Fruit fly (Drosophila melanogaster) whole organism, embryonic: ENCODE measurements around the gene CG4730.
A peak's percentile ranks its signal among the peaks of the same experiment; 100 is the strongest.

Source experiments
- Adf1 ChIP-seq: fragments of 200-800 bp; sonication (Bioruptor generic); IDR thresholded peaks from 2 replicates; pipeline ENCODE4 v1.3.6; 2022; ENCODE audit warnings: missing biosample characterization, missing genetic modification characterization
- Antp ChIP-seq: fragments of 200-800 bp; sonication (Bioruptor generic); optimal IDR thresholded peaks from 3 replicates; lab custom pipeline; 2016; ENCODE audit warnings: missing biosample characterization, missing genetic modification characterization
- Bdp1 ChIP-seq: fragments of 200-800 bp; sonication (Bioruptor generic); optimal IDR thresholded peaks from 3 replicates; lab custom pipeline; 2016; ENCODE audit warnings: missing biosample characterization, missing genetic modification characterization
- Bteb2 ChIP-seq: fragments of 200-800 bp; sonication (Bioruptor generic); optimal IDR thresholded peaks from 2 replicates; lab custom pipeline; 2016; ENCODE audit warnings: missing biosample characterization, missing genetic modification characterization
- CG10366 ChIP-seq: fragments of 200-800 bp; sonication (Bioruptor generic); IDR thresholded peaks from 2 replicates; pipeline ENCODE4 v1.3.6; 2022; ENCODE audit warnings: missing biosample characterization, missing genetic modification characterization
- CG10565 ChIP-seq: fragments of 200-800 bp; sonication (Bioruptor generic); optimal IDR thresholded peaks from 3 replicates; lab custom pipeline; 2016; ENCODE audit warnings: missing biosample characterization, mild to moderate bottlenecking, missing genetic modification characterization
- CG12155 ChIP-seq: fragments of 200-800 bp; sonication (Bioruptor generic); optimal IDR thresholded peaks from 3 replicates; lab custom pipeline; 2016; ENCODE audit warnings: missing biosample characterization, missing genetic modification characterization
- CG12219 ChIP-seq: fragments of 200-800 bp; sonication (Bioruptor generic); optimal IDR thresholded peaks from 3 replicates; lab custom pipeline; 2018; ENCODE audit warnings: missing biosample characterization, mild to moderate bottlenecking, missing genetic modification characterization
- CG12659 ChIP-seq: fragments of 200-800 bp; sonication (Bioruptor generic); optimal IDR thresholded peaks from 3 replicates; lab custom pipeline; 2017; ENCODE audit warnings: mild to moderate bottlenecking, missing biosample characterization, missing genetic modification reagents, missing genetic modification characterization
- CG13123 ChIP-seq: fragments of 200-800 bp; sonication (Bioruptor generic); optimal IDR thresholded peaks from 2 replicates; lab custom pipeline; 2016; ENCODE audit warnings: missing biosample characterization, missing genetic modification characterization
- CG13287 ChIP-seq: fragments of 200-800 bp; sonication (Bioruptor generic); IDR thresholded peaks from 2 replicates; pipeline ENCODE4 v1.3.6; 2022; ENCODE audit warnings: missing biosample characterization, missing genetic modification characterization; ENCODE audit not compliant: partially characterized antibody
- CG14014 ChIP-seq: fragments of 200-800 bp; sonication (Bioruptor generic); IDR thresholded peaks from 2 replicates; pipeline ENCODE4 v1.3.6; 2022; ENCODE audit warnings: missing biosample characterization, missing genetic modification characterization
- CG14050 ChIP-seq: fragments of 200-800 bp; sonication (Bioruptor generic); IDR thresholded peaks from 3 replicates; pipeline ENCODE4 v1.3.6; 2022; ENCODE audit warnings: missing biosample characterization, missing genetic modification characterization
- CG16779 ChIP-seq: fragments of 200-800 bp; sonication (Bioruptor generic); IDR thresholded peaks from 2 replicates; pipeline ENCODE4 v1.3.6; 2022; ENCODE audit warnings: missing biosample characterization, missing genetic modification characterization
- CG17328 ChIP-seq: fragments of 200-800 bp; sonication (Bioruptor generic); IDR thresholded peaks from 2 replicates; pipeline ENCODE4 v1.3.6; 2022; ENCODE audit warnings: missing biosample characterization, missing genetic modification characterization
- CG17385 ChIP-seq: fragments of 200-800 bp; sonication (Bioruptor generic); optimal IDR thresholded peaks from 3 replicates; lab custom pipeline; 2018; ENCODE audit warnings: missing biosample characterization, mild to moderate bottlenecking, missing genetic modification characterization
- CG17802 ChIP-seq: fragments of 200-800 bp; sonication (Bioruptor generic); optimal IDR thresholded peaks from 2 replicates; lab custom pipeline; 2018; ENCODE audit warnings: missing biosample characterization, mild to moderate bottlenecking, missing genetic modification characterization, moderate library complexity
- CG30403 ChIP-seq: fragments of 200-800 bp; sonication (Bioruptor generic); optimal IDR thresholded peaks from 3 replicates; lab custom pipeline; 2016; ENCODE audit warnings: missing biosample characterization, missing genetic modification characterization
- CG31224 ChIP-seq: fragments of 200-800 bp; sonication (Bioruptor generic); IDR thresholded peaks from 2 replicates; pipeline ENCODE4 v1.3.6; 2022; ENCODE audit warnings: missing biosample characterization, missing genetic modification characterization
- CG31365 ChIP-seq: fragments of 200-800 bp; sonication (Bioruptor generic); optimal IDR thresholded peaks from 2 replicates; lab custom pipeline; 2018; ENCODE audit warnings: missing biosample characterization, mild to moderate bottlenecking, missing genetic modification characterization
- CG32532 ChIP-seq: fragments of 200-800 bp; sonication (Bioruptor generic); IDR thresholded peaks from 2 replicates; pipeline ENCODE4 v1.3.6; 2022; ENCODE audit warnings: missing biosample characterization, missing genetic modification characterization
- CG33213 ChIP-seq: fragments of 200-800 bp; sonication (Bioruptor generic); optimal IDR thresholded peaks from 3 replicates; lab custom pipeline; 2016; ENCODE audit warnings: missing biosample characterization, missing genetic modification characterization
- CG3407 ChIP-seq: fragments of 200-800 bp; sonication (Bioruptor generic); optimal IDR thresholded peaks from 2 replicates; lab custom pipeline; 2018; ENCODE audit warnings: missing biosample characterization, mild to moderate bottlenecking, missing genetic modification characterization
- CG4328 ChIP-seq: fragments of 200-800 bp; sonication (Bioruptor generic); optimal IDR thresholded peaks from 3 replicates; lab custom pipeline; 2017; ENCODE audit warnings: missing biosample characterization, missing genetic modification reagents, missing genetic modification characterization
- CG5245 ChIP-seq: fragments of 200-800 bp; sonication (Bioruptor generic); optimal IDR thresholded peaks from 3 replicates; lab custom pipeline; 2016; ENCODE audit warnings: missing biosample characterization, missing genetic modification characterization
- CG6654 ChIP-seq: fragments of 200-800 bp; sonication (Bioruptor generic); optimal IDR thresholded peaks from 2 replicates; lab custom pipeline; 2017; ENCODE audit warnings: missing biosample characterization, mild to moderate bottlenecking, missing genetic modification characterization
- CG6765 ChIP-seq: fragments of 200-800 bp; sonication (Bioruptor generic); optimal IDR thresholded peaks from 3 replicates; lab custom pipeline; 2017; ENCODE audit warnings: missing biosample characterization, mild to moderate bottlenecking, missing genetic modification characterization
- CG7556 ChIP-seq: fragments of 200-800 bp; sonication (Bioruptor generic); optimal IDR thresholded peaks from 2 replicates; lab custom pipeline; 2017; ENCODE audit warnings: missing biosample characterization, mild to moderate bottlenecking, missing genetic modification characterization
- CG8765 ChIP-seq: fragments of 200-800 bp; sonication (Bioruptor generic); IDR thresholded peaks from 2 replicates; pipeline ENCODE4 v1.3.6; 2022; ENCODE audit warnings: missing biosample characterization, missing genetic modification characterization
- CG9437 ChIP-seq: fragments of 200-800 bp; sonication (Bioruptor generic); optimal IDR thresholded peaks from 2 replicates; lab custom pipeline; 2018; ENCODE audit warnings: missing biosample characterization, mild to moderate bottlenecking, missing genetic modification characterization
- CG9609 ChIP-seq: fragments of 200-800 bp; sonication (Bioruptor generic); optimal IDR thresholded peaks from 3 replicates; lab custom pipeline; 2016; ENCODE audit warnings: missing biosample characterization, missing genetic modification characterization
- CG9817 ChIP-seq: fragments of 200-800 bp; sonication (Bioruptor generic); optimal IDR thresholded peaks from 2 replicates; lab custom pipeline; 2018; ENCODE audit warnings: missing biosample characterization, mild to moderate bottlenecking, missing genetic modification characterization, moderate library complexity
- Ets97D ChIP-seq: fragments of 200-800 bp; sonication (Bioruptor generic); optimal IDR thresholded peaks from 3 replicates; lab custom pipeline; 2016; ENCODE audit warnings: missing biosample characterization, missing genetic modification characterization
- Fer1 ChIP-seq: fragments of 200-800 bp; sonication (Bioruptor generic); optimal IDR thresholded peaks from 2 replicates; lab custom pipeline; 2017; ENCODE audit warnings: missing biosample characterization, mild to moderate bottlenecking, missing genetic modification characterization
- Gsc ChIP-seq: fragments of 200-800 bp; sonication (Bioruptor generic); IDR thresholded peaks from 2 replicates; pipeline ENCODE4 v1.3.6; 2022; ENCODE audit warnings: missing biosample characterization, missing genetic modification characterization
- Hmr ChIP-seq: fragments of 200-800 bp; sonication (Bioruptor generic); optimal IDR thresholded peaks from 3 replicates; lab custom pipeline; 2017; ENCODE audit warnings: mild to moderate bottlenecking, missing biosample characterization, missing genetic modification reagents, missing genetic modification characterization
- Hmx ChIP-seq: fragments of 200-800 bp; sonication (Bioruptor generic); optimal IDR thresholded peaks from 2 replicates; lab custom pipeline; 2016; ENCODE audit warnings: missing biosample characterization, missing genetic modification characterization
- PHDP ChIP-seq: fragments of 200-800 bp; sonication (Bioruptor generic); optimal IDR thresholded peaks from 3 replicates; lab custom pipeline; 2018; ENCODE audit warnings: missing biosample characterization, mild to moderate bottlenecking, missing genetic modification characterization, moderate library complexity
- ab ChIP-seq: fragments of 200-800 bp; sonication (Bioruptor generic); optimal IDR thresholded peaks from 2 replicates; lab custom pipeline; 2016; ENCODE audit warnings: missing biosample characterization, missing genetic modification characterization
- az2 ChIP-seq: fragments of 200-800 bp; sonication (Bioruptor generic); optimal IDR thresholded peaks from 3 replicates; lab custom pipeline; 2016; ENCODE audit warnings: missing biosample characterization, missing genetic modification characterization
- chm ChIP-seq: fragments of 200-800 bp; sonication (Bioruptor generic); IDR thresholded peaks from 2 replicates; pipeline ENCODE4 v1.3.6; 2022; ENCODE audit warnings: missing biosample characterization, missing genetic modification characterization
- chn ChIP-seq: fragments of 200-800 bp; sonication (Bioruptor generic); optimal IDR thresholded peaks from 2 replicates; lab custom pipeline; 2016; ENCODE audit warnings: missing biosample characterization, missing genetic modification characterization
- crp ChIP-seq, 2 experiments: fragments of 200-800 bp; sonication (Bioruptor generic); optimal IDR thresholded peaks; 2 replicates in 1 of 2; 3 replicates in 1 of 2; lab custom pipeline; 2017; ENCODE audit warnings: missing biosample characterization in 2 of 2, missing genetic modification characterization in 2 of 2, mild to moderate bottlenecking in 1 of 2, moderate library complexity in 1 of 2
- cwo ChIP-seq: fragments of 200-800 bp; sonication (Bioruptor generic); optimal IDR thresholded peaks from 3 replicates; lab custom pipeline; 2017; ENCODE audit warnings: missing biosample characterization, missing genetic modification characterization, mild to moderate bottlenecking, moderate library complexity, missing genetic modification reagents
- exex ChIP-seq: fragments of 200-800 bp; sonication (Bioruptor generic); optimal IDR thresholded peaks from 4 replicates; lab custom pipeline; 2018; ENCODE audit warnings: missing biosample characterization, mild to moderate bottlenecking, missing genetic modification characterization, moderate library complexity
- gcm2 ChIP-seq: fragments of 200-800 bp; sonication (Bioruptor generic); optimal IDR thresholded peaks from 2 replicates; lab custom pipeline; 2016; ENCODE audit warnings: missing biosample characterization, missing genetic modification characterization
- pb ChIP-seq: fragments of 200-800 bp; sonication (Bioruptor generic); optimal IDR thresholded peaks from 3 replicates; lab custom pipeline; 2016; ENCODE audit warnings: missing biosample characterization, missing genetic modification characterization
- pros ChIP-seq: fragments of 200-800 bp; sonication (Bioruptor generic); optimal IDR thresholded peaks from 3 replicates; lab custom pipeline; 2019; ENCODE audit warnings: missing biosample characterization, mild to moderate bottlenecking, missing genetic modification characterization, moderate library complexity
- shn ChIP-seq: fragments of 200-800 bp; sonication (Bioruptor generic); optimal IDR thresholded peaks from 3 replicates; lab custom pipeline; 2016; ENCODE audit warnings: missing biosample characterization, missing genetic modification characterization
- ttk ChIP-seq: fragments of 200-800 bp; sonication (Bioruptor generic); IDR thresholded peaks from 2 replicates; pipeline ENCODE4 v2.1.2; 2022; ENCODE audit warnings: missing biosample characterization, missing genetic modification characterization
- yki ChIP-seq: fragments of >200 bp; optimal IDR thresholded peaks from 3 replicates; lab custom pipeline; 2018

CG4730 gene

DNA sequence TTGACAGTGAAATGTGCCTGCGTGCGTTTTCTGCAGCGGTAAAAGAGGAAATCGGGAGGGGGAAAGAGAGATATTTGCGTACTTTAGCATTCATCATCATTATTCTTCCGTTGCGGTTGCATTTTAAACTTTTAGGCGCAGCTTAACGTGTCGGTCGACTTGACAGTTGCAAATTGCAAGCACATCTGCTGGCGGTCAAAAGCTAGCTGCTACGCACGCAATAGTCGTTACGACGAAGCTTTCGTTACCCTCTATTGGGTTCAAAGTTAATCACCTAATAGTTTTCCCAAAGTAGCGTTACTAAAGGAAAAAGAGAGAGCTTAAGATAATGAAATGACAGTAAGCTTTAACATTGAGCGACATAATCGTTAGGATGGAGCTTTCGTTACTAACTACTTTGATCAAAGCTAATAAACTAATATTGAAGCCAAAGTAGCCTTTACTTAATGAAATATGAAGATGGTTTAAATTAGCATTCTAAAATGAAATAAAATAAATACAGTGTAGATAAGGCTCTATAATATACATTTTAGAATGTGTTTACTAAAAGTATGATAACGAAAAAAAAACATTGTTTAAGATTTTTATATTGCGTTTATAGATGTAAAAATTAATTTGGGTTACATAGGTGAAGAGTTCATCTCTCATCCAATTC is 26.3 kb downstream of the CG4730 start (continued):
- TF ChIP-seq CG14050 (GFP tag; lab: Robert Waterston, UW) (no peak), CG4328 (no peak), ab (GFP tag; lab: Kevin White, UChicago) (no peak), CG17385 (GFP tag; lab: Kevin White, UChicago) (no peak), CG16779 (no peak), Hmr (GFP tag; lab: Kevin White, UChicago) (no peak), CG12155 (no peak), shn (GFP tag; lab: Kevin White, UChicago) (no peak), CG13123 (GFP tag; lab: Kevin White, UChicago) (no peak), CG31365 (tag; lab: Kevin White, UChicago) (no peak), CG9437 (GFP tag; lab: Kevin White, UChicago) (peak; percentile 77), CG5245 (no peak), CG31224 (GFP tag; lab: Robert Waterston, UW) (no peak), CG3407 (GFP tag; lab: Kevin White, UChicago) (no peak), pb (GFP tag; lab: Kevin White, UChicago) (peak; percentile 5), CG12219 (GFP tag; lab: Kevin White, UChicago) (no peak), cwo (GFP tag; lab: Kevin White, UChicago) (no peak), Bdp1 (GFP tag; lab: Kevin White, UChicago) (no peak), yki (lab: Kevin White, UChicago) (no peak), CG13287 (peak; percentile 49; the same call in 1 of the 2 replicates), crp (GFP tag; optimal IDR thresholded peaks at IDR 0.05; lab: Kevin White, UChicago) (no peak), CG32532 (GFP tag; lab: Robert Waterston, UW) (peak; percentile 36; the same call in 1 of the 2 replicates), CG9817 (tag; lab: Kevin White, UChicago) (no peak), CG9609 (no peak), Ets97D (GFP tag; lab: Kevin White, UChicago) (no peak), CG33213 (GFP tag; lab: Kevin White, UChicago) (no peak), CG14014 (GFP tag; lab: Robert Waterston, UW) (peak; percentile 34; the same call in 1 of the 2 replicates), pros (peak; percentile 12), chn (GFP tag; lab: Kevin White, UChicago) (no peak), CG17328 (no peak), Bteb2 (GFP tag; lab: Kevin White, UChicago) (no peak), CG6654 (no peak), gcm2 (GFP tag; lab: Kevin White, UChicago) (no peak), az2 (GFP tag; lab: Kevin White, UChicago) (no peak), CG7556 (no peak), CG12659 (GFP tag; lab: Kevin White, UChicago) (peak; percentile 18), Adf1 (GFP tag; lab: Robert Waterston, UW) (peak; percentile 35; the same call in 1 of the 2 replicates), CG10565 (GFP tag; lab: Kevin White, UChicago) (no peak), CG10366 (GFP tag; lab: Robert Waterston, UW) (no peak), CG30403 (GFP tag; lab: Kevin White, UChicago) (no peak), chm (GFP tag; lab: Robert Waterston, UW) (no peak), Gsc (GFP tag; lab: Robert Waterston, UW) (no peak), CG8765 (GFP tag; lab: Robert Waterston, UW) (no peak), Hmx (GFP tag; lab: Kevin White, UChicago) (no peak), Antp (GFP tag; lab: Kevin White, UChicago) (no peak), exex (tag; lab: Kevin White, UChicago) (peak; percentile 87), PHDP (tag; lab: Kevin White, UChicago) (no peak), Fer1 (GFP tag; lab: Kevin White, UChicago) (peak; percentile 40), CG6765 (no peak), ttk (no peak), CG17802 (tag; lab: Kevin White, UChicago) (no peak)
